Worm (Caenorhabditis elegans) whole organism, early embryonic: ENCODE data around the gene M199.7.

ENCODE experiments used
- B0310.2 ChIP-seq: sonication (generic microtip); optimal IDR thresholded peaks from 2 replicates; lab custom pipeline; 2016; ENCODE audit warnings: mild to moderate bottlenecking, missing genetic modification characterization, missing compliant biosample characterization
- F13C5.2 ChIP-seq: sonication (generic microtip); optimal IDR thresholded peaks from 2 replicates; lab custom pipeline; 2017; ENCODE audit warnings: mild to moderate bottlenecking, missing genetic modification characterization, inconsistent platforms, missing compliant biosample characterization
- aly-1 ChIP-seq: sonication (generic microtip); optimal IDR thresholded peaks from 2 replicates; lab custom pipeline; 2016; ENCODE audit warnings: missing genetic modification characterization, missing compliant biosample characterization
- ama-1 ChIP-seq: fragments of 150-350 bp; optimal IDR thresholded peaks from 2 replicates; lab custom pipeline; 2014
- ceh-13 ChIP-seq: fragments of 200-800 bp; sonication (Bioruptor generic); optimal IDR thresholded peaks from 2 replicates; lab custom pipeline; 2018; ENCODE audit warnings: mild to moderate bottlenecking, missing genetic modification characterization, missing compliant biosample characterization
- ceh-36 ChIP-seq: sonication (generic microtip); optimal IDR thresholded peaks from 2 replicates; lab custom pipeline; 2016; ENCODE audit warnings: missing genetic modification characterization, inconsistent platforms, missing compliant biosample characterization
- ets-7 ChIP-seq: sonication (generic microtip); optimal IDR thresholded peaks from 2 replicates; lab custom pipeline; 2016; ENCODE audit warnings: missing genotype, missing genetic modification characterization, missing compliant biosample characterization
- flt-1 ChIP-seq: fragments of 200-800 bp; sonication (Bioruptor generic); IDR thresholded peaks from 2 replicates; pipeline ENCODE4 v1.3.6; 2022; ENCODE audit warnings: missing genetic modification characterization, missing compliant biosample characterization
- hmbx-1 ChIP-seq: sonication (generic microtip); optimal IDR thresholded peaks from 2 replicates; lab custom pipeline; 2016; ENCODE audit warnings: mild to moderate bottlenecking, missing genetic modification characterization, missing compliant biosample characterization
- hmg-4 ChIP-seq: fragments of 200-800 bp; sonication (Bioruptor generic); optimal IDR thresholded peaks from 2 replicates; lab custom pipeline; 2018; ENCODE audit warnings: mild to moderate bottlenecking, missing genetic modification characterization, missing compliant biosample characterization
- hnd-1 ChIP-seq: sonication (generic microtip); optimal IDR thresholded peaks from 2 replicates; lab custom pipeline; 2016; ENCODE audit warnings: missing genetic modification characterization, missing compliant biosample characterization
- pes-1 ChIP-seq: fragments of 200-800 bp; sonication (Bioruptor generic); IDR thresholded peaks from 2 replicates; pipeline ENCODE4 v1.3.6; 2022; ENCODE audit warnings: missing genetic modification reagents, missing genetic modification characterization, missing compliant biosample characterization
- scrt-1 ChIP-seq: fragments of 200-800 bp; sonication (Bioruptor generic); IDR thresholded peaks from 2 replicates; pipeline ENCODE4 v1.3.6; 2022; ENCODE audit warnings: missing genetic modification characterization, missing compliant biosample characterization
- sea-1 ChIP-seq: fragments of 200-800 bp; sonication (Bioruptor generic); conservative IDR thresholded peaks from 2 replicates; pipeline ENCODE4 v1.3.6; 2022; ENCODE audit warnings: missing genetic modification characterization, missing compliant biosample characterization
- tbx-11 ChIP-seq: fragments of 200-800 bp; sonication (Bioruptor generic); IDR thresholded peaks from 2 replicates; pipeline ENCODE4 v1.3.6; 2022; ENCODE audit warnings: missing genetic modification characterization, missing compliant biosample characterization
- tbx-37 ChIP-seq: fragments of 200-800 bp; sonication (Bioruptor generic); conservative IDR thresholded peaks from 2 replicates; pipeline ENCODE4 v1.3.6; 2022; ENCODE audit warnings: missing genetic modification reagents, missing genetic modification characterization, missing compliant biosample characterization
- tra-4 ChIP-seq: sonication (generic microtip); optimal IDR thresholded peaks from 2 replicates; lab custom pipeline; 2017; ENCODE audit warnings: missing genetic modification characterization, missing compliant biosample characterization

M199.7 gene

DNA sequence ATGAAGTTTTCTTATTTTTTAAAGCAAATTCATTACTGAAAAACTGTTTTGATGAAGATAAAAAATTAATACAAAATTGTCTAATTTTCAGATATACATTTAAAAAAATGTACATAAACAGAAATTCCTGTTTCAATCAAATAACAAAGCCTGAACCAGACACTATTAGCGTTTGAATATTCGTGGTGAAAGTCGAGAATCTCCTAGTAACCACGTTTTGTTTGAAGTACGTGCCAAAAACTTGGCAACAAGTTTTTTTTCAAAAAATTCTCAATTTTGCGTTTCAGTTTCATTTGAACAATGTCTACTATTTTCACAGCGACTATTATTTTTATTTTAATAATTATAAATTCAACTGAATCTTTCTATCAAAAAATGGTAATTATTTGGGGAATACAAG is at the start of gene M199.7:
TSS of gene M199.7 (plus strand) at position 301 of the 400 bp plus-strand sequence.
- no peak for TF ChIP-seq ceh-13 (GFP tag; lab: Kevin White, UChicago)
- TF ChIP-seq ama-1 (lab: Kevin White, UChicago): no peak
- TF ChIP-seq B0310.2 (tag; lab: Kevin White, UChicago): no peak
- no peak for TF ChIP-seq ets-7 (tag; lab: Kevin White, UChicago)
- no peak for TF ChIP-seq flt-1
- no peak for TF ChIP-seq tbx-37
- no peak for TF ChIP-seq aly-1

DNA sequence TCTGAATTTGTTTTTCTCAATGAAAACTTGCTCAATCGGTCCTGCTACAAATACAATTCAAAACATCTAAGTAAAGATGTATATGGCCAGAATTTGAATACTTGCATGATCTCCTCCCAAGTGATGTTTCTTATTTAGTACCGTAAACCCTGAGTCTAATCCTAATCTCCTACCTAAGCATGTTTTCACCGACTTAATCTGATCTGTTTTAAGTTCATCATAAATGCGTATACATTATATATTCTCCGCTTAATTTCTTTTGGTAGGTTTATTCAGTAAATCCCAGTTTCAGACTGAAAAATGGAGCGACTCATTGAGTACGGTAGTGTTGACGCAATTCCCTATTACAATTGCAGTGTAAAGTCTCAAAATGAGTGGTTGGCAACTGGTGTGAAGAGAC is 48.6 kb upstream of the M199.7 start, which contains the start of gene srt-50:
TSS of gene srt-50 (plus strand) at position 301 of the 400 bp plus-strand sequence.
- TF ChIP-seq ets-7 (tag; lab: Kevin White, UChicago) (no peak), F13C5.2 (tag; lab: Kevin White, UChicago) (no peak), hnd-1 (tag; lab: Kevin White, UChicago) (no peak), ceh-13 (GFP tag; lab: Kevin White, UChicago) (no peak), hmbx-1 (no peak), flt-1 (no peak), ama-1 (lab: Kevin White, UChicago) (no peak), tra-4 (no peak), B0310.2 (tag; lab: Kevin White, UChicago) (no peak), tbx-37 (no peak), sea-1 (GFP tag; lab: Robert Waterston, UW) (no peak), hmg-4 (no peak), pes-1 (GFP tag; lab: Robert Waterston, UW) (no peak), ceh-36 (tag; lab: Kevin White, UChicago) (no peak), tbx-11 (GFP tag; lab: Robert Waterston, UW) (no peak), scrt-1 (GFP tag; lab: Robert Waterston, UW) (no peak), aly-1 (no peak)

DNA sequence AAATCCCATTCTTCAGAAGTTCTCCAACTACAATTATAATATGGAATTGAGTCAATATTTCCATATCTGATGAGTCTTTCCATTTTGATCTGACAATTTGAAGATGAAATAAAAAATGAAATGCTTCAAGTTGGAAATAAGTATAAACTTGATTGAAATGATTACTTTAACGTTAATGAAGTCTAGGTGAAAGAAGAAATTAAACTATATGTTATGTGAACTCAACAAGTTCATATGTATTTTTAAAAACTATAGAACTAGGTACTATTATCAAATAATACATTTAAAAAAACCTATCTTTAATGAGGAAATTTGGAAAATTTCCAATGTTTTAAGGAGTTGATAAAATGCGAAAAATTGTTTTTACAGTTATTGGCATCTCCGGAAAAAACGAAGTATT is 24.7 kb upstream of the M199.7 start, which contains the start of gene srt-49:
TSS of gene srt-49 (minus strand) at position 101 of the 400 bp plus-strand sequence.
- TF ChIP-seq aly-1 (no peak), ceh-13 (GFP tag; lab: Kevin White, UChicago) (no peak), ceh-36 (tag; lab: Kevin White, UChicago) (no peak), F13C5.2 (tag; lab: Kevin White, UChicago) (no peak), pes-1 (GFP tag; lab: Robert Waterston, UW) (no peak), hmg-4 (no peak), tra-4 (no peak), B0310.2 (tag; lab: Kevin White, UChicago) (no peak), scrt-1 (GFP tag; lab: Robert Waterston, UW) (no peak)

ce11 chrIV:15103224-15103679 is 19.7 kb upstream of the M199.7 start, which contains the start of gene srt-44:
srt-44 (plus strand) TSS chrIV:15103629.
- TF ChIP-seq hmg-4 (no peak), B0310.2 (tag; lab: Kevin White, UChicago) (no peak), ceh-13 (GFP tag; lab: Kevin White, UChicago) (no peak), tbx-11 (GFP tag; lab: Robert Waterston, UW) (no peak), aly-1 (no peak), hmbx-1 (no peak), sea-1 (GFP tag; lab: Robert Waterston, UW) (no peak), hnd-1 (tag; lab: Kevin White, UChicago) (no peak), pes-1 (GFP tag; lab: Robert Waterston, UW) (no peak), tra-4 (no peak), tbx-37 (no peak), scrt-1 (GFP tag; lab: Robert Waterston, UW) (no peak), flt-1 (no peak), F13C5.2 (tag; lab: Kevin White, UChicago) (no peak), ceh-36 (tag; lab: Kevin White, UChicago) (no peak), ama-1 (lab: Kevin White, UChicago) (no peak), ets-7 (tag; lab: Kevin White, UChicago) (no peak)

DNA sequence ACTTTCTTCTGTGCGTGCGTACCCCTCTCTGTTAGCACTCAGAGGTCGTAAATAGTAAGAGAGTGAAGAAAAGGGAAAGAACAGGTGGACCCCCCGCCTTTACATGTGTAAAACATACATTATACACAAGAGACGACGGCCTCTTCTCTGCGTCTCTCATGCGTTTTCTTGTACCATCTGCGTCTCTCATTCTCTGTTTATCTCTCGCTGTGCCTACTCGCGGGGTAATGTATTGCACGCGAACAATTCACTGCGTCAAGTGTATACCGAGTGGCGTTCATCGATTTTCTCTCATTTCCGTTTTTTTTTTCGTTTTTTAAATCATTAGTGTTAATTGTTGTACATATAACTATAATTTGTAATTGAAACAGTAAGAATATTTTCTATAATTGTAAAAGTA is 15.8 kb upstream of the M199.7 start:
- TF ChIP-seq pes-1 (GFP tag; lab: Robert Waterston, UW) (no peak), hnd-1 (tag; lab: Kevin White, UChicago) (no peak), ceh-13 (GFP tag; lab: Kevin White, UChicago) (no peak), F13C5.2 (tag; lab: Kevin White, UChicago) (peak; percentile 31)

DNA sequence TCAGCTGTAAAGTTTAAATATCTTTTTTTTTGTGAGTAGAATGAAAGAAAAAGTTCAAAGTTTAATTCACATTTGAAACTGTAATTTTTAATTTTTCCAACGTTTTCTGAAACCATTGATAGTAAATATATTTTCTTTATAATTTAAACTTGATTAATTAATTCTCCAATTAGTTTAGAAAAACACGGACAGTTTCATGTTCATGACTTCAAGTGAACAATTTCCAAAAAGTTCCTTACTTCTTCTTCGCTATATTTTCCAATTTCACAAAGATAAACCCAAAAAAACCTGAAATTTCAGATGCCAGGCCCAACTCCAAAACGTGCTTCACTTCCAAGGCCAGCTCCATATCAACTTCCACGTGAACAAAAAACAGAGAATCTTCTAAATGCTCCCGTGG is 14.5 kb upstream of the M199.7 start, which contains the start of gene M199.2:
TSS of gene M199.2 (plus strand) at position 301 of the 400 bp plus-strand sequence.
- TF ChIP-seq ama-1 (lab: Kevin White, UChicago): no peak
- no peak for TF ChIP-seq sea-1 (GFP tag; lab: Robert Waterston, UW)
- TF ChIP-seq ceh-13 (GFP tag; lab: Kevin White, UChicago): no peak
- no peak for TF ChIP-seq tbx-37
- no peak for TF ChIP-seq scrt-1 (GFP tag; lab: Robert Waterston, UW)
- TF ChIP-seq tbx-11 (GFP tag; lab: Robert Waterston, UW): no peak
- no peak for TF ChIP-seq hmbx-1
- no peak for TF ChIP-seq ets-7 (tag; lab: Kevin White, UChicago)
- TF ChIP-seq aly-1: no peak
- no peak for TF ChIP-seq hmg-4
- no peak for TF ChIP-seq B0310.2 (tag; lab: Kevin White, UChicago)
- no peak for TF ChIP-seq F13C5.2 (tag; lab: Kevin White, UChicago)
- no peak for TF ChIP-seq tra-4

DNA sequence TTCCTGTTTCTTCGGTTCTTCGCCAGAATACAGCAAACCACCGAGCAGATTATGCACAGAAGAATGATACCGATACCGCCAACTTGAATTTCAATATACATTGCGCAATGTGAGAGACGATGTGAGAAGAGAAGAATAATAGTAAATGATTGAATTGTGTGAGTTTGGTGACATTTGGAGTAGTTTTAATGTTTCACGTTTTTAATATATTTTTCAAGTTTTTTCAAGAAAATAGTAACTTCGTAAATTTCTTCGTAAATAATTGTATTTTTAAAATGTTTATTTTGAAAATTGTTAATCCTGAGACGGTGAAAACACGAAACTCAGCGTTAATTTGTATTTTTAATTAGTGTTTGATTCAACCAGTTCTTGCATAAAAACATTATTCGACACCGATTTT is 9.9 kb upstream of the M199.7 start, which contains the start of gene M199.134:
TSS of gene M199.134 (minus strand) at position 101 of the 400 bp plus-strand sequence.
- TF ChIP-seq hmbx-1: no peak
- no peak for TF ChIP-seq ceh-13 (GFP tag; lab: Kevin White, UChicago)
- no peak for TF ChIP-seq hnd-1 (tag; lab: Kevin White, UChicago)
- no peak for TF ChIP-seq ama-1 (lab: Kevin White, UChicago)
- TF ChIP-seq hmg-4: no peak
- TF ChIP-seq B0310.2 (tag; lab: Kevin White, UChicago): no peak
- no peak for TF ChIP-seq pes-1 (GFP tag; lab: Robert Waterston, UW)

DNA sequence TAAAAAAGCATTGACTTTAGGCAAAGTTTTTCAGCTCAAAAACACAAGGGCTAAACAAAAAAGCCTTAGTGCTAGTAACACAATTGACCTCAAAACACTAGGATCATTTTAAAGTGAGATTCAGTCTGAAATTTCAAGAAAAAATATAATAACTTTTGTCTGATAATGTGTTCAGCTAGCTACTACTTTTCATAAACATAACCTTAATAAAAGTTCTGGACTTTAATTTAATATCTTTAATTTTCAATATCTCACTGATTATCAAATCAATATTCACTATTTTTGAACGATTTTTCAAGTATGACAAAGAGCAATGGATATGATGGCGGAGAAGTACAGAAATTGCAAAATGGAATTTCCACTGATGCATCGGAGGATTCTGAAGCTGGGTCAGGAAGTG is 8.7 kb upstream of the M199.7 start, which contains the start of gene M199.135:
TSS of gene M199.135 (plus strand) at position 301 of the 400 bp plus-strand sequence.
- no peak for TF ChIP-seq hmbx-1
- TF ChIP-seq hnd-1 (tag; lab: Kevin White, UChicago): no peak
- no peak for TF ChIP-seq ets-7 (tag; lab: Kevin White, UChicago)
- no peak for TF ChIP-seq ceh-36 (tag; lab: Kevin White, UChicago)
- no peak for TF ChIP-seq scrt-1 (GFP tag; lab: Robert Waterston, UW)
- TF ChIP-seq hmg-4: no peak
